Worm (Caenorhabditis elegans): Measurements from ENCODE around the gene nspb-4.

Gene nspb-4

ce11 chrIV:6560434-6560833 lies 37.6 kb upstream of the nspb-4 start, which contains the start of gene best-9:
best-9 (plus strand) TSS chrIV:6560734.
- no peak for TF ChIP-seq akir-1 (GFP tag; optimal IDR thresholded peaks at IDR 0.05)
- no peak for TF ChIP-seq attf-3 (GFP tag; conservative IDR thresholded peaks at IDR 0.05)
- TF ChIP-seq F23B12.7 (tag; optimal IDR thresholded peaks at IDR 0.05; ENCODE audit: insufficient read depth): no peak
- TF ChIP-seq somi-1 (GFP tag; optimal IDR thresholded peaks at IDR 0.05): no peak
- TF ChIP-seq nhr-90 (tag; optimal IDR thresholded peaks at IDR 0.05): no peak
- no peak for TF ChIP-seq hlh-12 (tag; optimal IDR thresholded peaks at IDR 0.05)
- TF ChIP-seq xnd-1 (tag; optimal IDR thresholded peaks at IDR 0.05): no peak
- no peak for TF ChIP-seq efl-1 (GFP tag; optimal IDR thresholded peaks at IDR 0.05)

DNA sequence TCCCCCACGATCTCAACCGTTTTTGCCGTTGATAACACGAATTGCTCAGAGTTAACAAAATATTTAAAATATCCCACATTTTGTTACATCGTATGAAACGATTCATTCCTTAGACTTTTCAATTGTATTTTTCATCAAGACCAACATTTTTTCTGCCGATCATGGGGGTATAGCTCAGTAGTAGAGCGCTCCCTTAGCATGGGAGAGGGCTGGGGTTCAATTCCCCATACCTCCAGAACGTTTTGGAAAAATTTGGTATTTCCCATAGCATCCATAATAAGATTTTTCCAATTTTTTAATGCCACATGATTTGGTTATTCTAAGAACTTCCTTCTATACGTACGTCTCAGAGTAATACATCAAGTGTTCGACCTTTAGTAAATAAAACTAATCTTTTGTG lies 36.0 kb upstream of the nspb-4 start:
- TF ChIP-seq B0261.1 (tag; optimal IDR thresholded peaks at IDR 0.05) (peak; percentile 39), nhr-80 (tag; optimal IDR thresholded peaks at IDR 0.05) (no peak), rpc-1 (optimal IDR thresholded peaks at IDR 0.05) (peak; percentile 33), rpc-1 (tag; optimal IDR thresholded peaks at IDR 0.05) (peak; percentile 76), tbp1 (GFP tag; optimal IDR thresholded peaks at IDR 0.05) (peak; percentile 73), F10E7.11 (tag; optimal IDR thresholded peaks at IDR 0.05) (no peak), snpc-4 (GFP tag; optimal IDR thresholded peaks at IDR 0.05) (no peak), snpc-4 (tag; optimal IDR thresholded peaks at IDR 0.05) (peak in 1 of 4 experiments; percentile 71), ceh-79 (tag; optimal IDR thresholded peaks at IDR 0.05) (no peak), him-1 (tag; optimal IDR thresholded peaks at IDR 0.05) (peak; percentile 32), Y67H2A.10 (GFP tag; conservative IDR thresholded peaks at IDR 0.05) (no peak)

DNA sequence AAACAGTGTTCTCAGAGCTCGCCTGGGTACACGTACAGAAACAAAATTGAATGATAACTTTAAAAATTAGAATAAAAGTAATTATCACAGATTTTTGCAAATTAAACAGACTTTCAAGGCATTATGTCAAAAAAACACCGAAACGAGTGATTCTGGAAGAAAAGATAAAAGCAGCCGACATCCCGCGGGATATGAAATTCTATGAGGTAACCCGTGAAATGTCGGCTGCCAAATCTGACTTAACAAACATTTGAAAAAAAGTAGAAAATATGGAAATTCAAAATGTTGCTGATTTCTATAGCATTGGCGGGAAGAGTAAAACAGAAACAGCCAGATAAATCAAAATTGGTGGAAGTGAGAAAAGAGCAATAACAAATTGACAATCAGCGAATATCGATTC lies 32.4 kb upstream of the nspb-4 start:
- TF ChIP-seq nfya-1 (tag; optimal IDR thresholded peaks at IDR 0.05; ENCODE audit: borderline replicate concordance, insufficient read depth): no peak
- peak; percentile 47 for TF ChIP-seq snpc-4 (GFP tag; optimal IDR thresholded peaks at IDR 0.05)
- peak; percentile 3 to 76 (median 66) for TF ChIP-seq snpc-4 (tag; optimal IDR thresholded peaks at IDR 0.05)
- peak; percentile 82 for TF ChIP-seq snpc-1.1 (tag; optimal IDR thresholded peaks at IDR 0.05; ENCODE audit: insufficient read depth)
- no peak for TF ChIP-seq bed-1 (GFP tag; IDR thresholded peaks at IDR 0.05)

ce11 chrIV:6572238-6572637 lies 25.8 kb upstream of the nspb-4 start, which contains the start of gene bicd-1:
bicd-1 (minus strand) TSS chrIV:6572338.
- TF ChIP-seq fkh-3 (tag; optimal IDR thresholded peaks at IDR 0.05): no peak
- TF ChIP-seq repo-1 (tag; optimal IDR thresholded peaks at IDR 0.05): no peak
- no peak for TF ChIP-seq K12H6.12 (tag; optimal IDR thresholded peaks at IDR 0.05)
- no peak for TF ChIP-seq somi-1 (GFP tag; optimal IDR thresholded peaks at IDR 0.05)
- TF ChIP-seq egrh-3 (GFP tag; IDR thresholded peaks at IDR 0.05): no peak
- TF ChIP-seq lin-40 (tag; optimal IDR thresholded peaks at IDR 0.05): no peak
- no peak for TF ChIP-seq lin-26 (GFP tag; IDR thresholded peaks at IDR 0.05)
- TF ChIP-seq cebp-2 (GFP tag; IDR thresholded peaks at IDR 0.05): no peak
- no peak for TF ChIP-seq F10E7.11 (tag; optimal IDR thresholded peaks at IDR 0.05)

DNA sequence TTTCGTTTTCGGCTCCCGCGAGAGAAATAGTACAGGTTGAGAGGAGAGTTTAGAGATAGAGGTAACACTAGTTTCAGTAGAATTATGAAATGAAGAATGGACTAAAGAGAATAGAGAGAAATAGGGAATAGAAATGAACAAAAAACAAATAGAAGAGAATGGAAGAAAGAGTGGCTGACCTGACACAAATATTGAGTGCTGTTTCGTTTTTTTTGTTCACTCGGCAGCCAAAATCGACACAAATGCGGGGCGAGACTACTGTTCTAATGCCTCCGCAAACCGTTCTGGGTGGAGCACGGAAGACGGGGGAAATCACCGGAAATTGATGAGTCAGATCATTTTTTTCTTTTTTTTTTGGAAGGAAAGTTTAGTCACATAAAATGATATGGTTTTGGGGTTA lies 25.4 kb upstream of the nspb-4 start:
- no peak for TF ChIP-seq bed-1 (GFP tag; IDR thresholded peaks at IDR 0.05)
- no peak for TF ChIP-seq pha-4 (tag; optimal IDR thresholded peaks at IDR 0.05)
- peak; percentile 12 for TF ChIP-seq nhr-80 (tag; optimal IDR thresholded peaks at IDR 0.05)
- peak; percentile 74 for TF ChIP-seq hmg-1.2 (GFP tag; IDR thresholded peaks at IDR 0.05)
- no peak for TF ChIP-seq hlh-26 (GFP tag; conservative IDR thresholded peaks at IDR 0.05)
- TF ChIP-seq cebp-1 (GFP tag; IDR thresholded peaks at IDR 0.05): no peak
- peak; percentile 47 for TF ChIP-seq cebp-1 (tag; optimal IDR thresholded peaks at IDR 0.05)
